Fruit fly (Drosophila melanogaster) whole organism, embryonic: ENCODE results near the gene NimB3.

Source experiments
- Atf-2 ChIP-seq: fragments of 200-800 bp; sonication (Bioruptor generic); optimal IDR thresholded peaks from 2 replicates; lab custom pipeline; 2016; ENCODE audit warnings: missing biosample characterization, missing genetic modification characterization
- CG10274 ChIP-seq: fragments of 200-800 bp; sonication (Bioruptor generic); optimal IDR thresholded peaks from 3 replicates; lab custom pipeline; 2017; ENCODE audit warnings: missing biosample characterization, mild to moderate bottlenecking, missing genetic modification characterization
- CG13424 ChIP-seq: fragments of 200-800 bp; sonication (Bioruptor generic); optimal IDR thresholded peaks from 2 replicates; lab custom pipeline; 2019; ENCODE audit warnings: missing biosample characterization, mild to moderate bottlenecking, missing genetic modification characterization, moderate library complexity
- CG18476 ChIP-seq: fragments of 200-800 bp; sonication (Bioruptor generic); optimal IDR thresholded peaks from 2 replicates; lab custom pipeline; 2016; ENCODE audit warnings: missing biosample characterization, mild to moderate bottlenecking, missing genetic modification characterization
- Fer2 ChIP-seq: fragments of 200-800 bp; sonication (Bioruptor generic); optimal IDR thresholded peaks from 2 replicates; lab custom pipeline; 2018; ENCODE audit warnings: missing biosample characterization, mild to moderate bottlenecking, missing genetic modification characterization, moderate library complexity
- Hr78 ChIP-seq, 2 experiments: fragments of 200-800 bp in 1 of 2; fragments of >200 bp in 1 of 2; sonication (Bioruptor generic) in 1 of 2; optimal IDR thresholded peaks; 2 replicates each; lab custom pipeline; 2017 to 2019; ENCODE audit warnings: missing biosample characterization in 2 of 2, missing genetic modification characterization in 2 of 2, mild to moderate bottlenecking in 1 of 2, moderate library complexity in 1 of 2
- Trl ChIP-seq, 3 experiments: fragments of >200 bp in 2 of 3; fragments of 200-800 bp in 1 of 3; sonication (Bioruptor generic) in 1 of 3; optimal IDR thresholded peaks; 2 replicates in 1 of 3; 3 replicates in 2 of 3; lab custom pipeline; 2016 to 2017; ENCODE audit warnings: missing biosample characterization in 1 of 3, missing genetic modification characterization in 1 of 3
- Xrp1 ChIP-seq: fragments of 200-800 bp; sonication (Bioruptor generic); IDR thresholded peaks from 2 replicates; pipeline ENCODE4 v1.3.6; 2022; ENCODE audit warnings: missing biosample characterization, missing genetic modification characterization
- br ChIP-seq: fragments of >200 bp; optimal IDR thresholded peaks from 2 replicates; lab custom pipeline; 2017
- sim ChIP-seq: fragments of 200-800 bp; sonication (Bioruptor generic); IDR thresholded peaks from 2 replicates; pipeline ENCODE4 v1.3.6; 2022; ENCODE audit warnings: missing biosample characterization, missing genetic modification characterization

DNA sequence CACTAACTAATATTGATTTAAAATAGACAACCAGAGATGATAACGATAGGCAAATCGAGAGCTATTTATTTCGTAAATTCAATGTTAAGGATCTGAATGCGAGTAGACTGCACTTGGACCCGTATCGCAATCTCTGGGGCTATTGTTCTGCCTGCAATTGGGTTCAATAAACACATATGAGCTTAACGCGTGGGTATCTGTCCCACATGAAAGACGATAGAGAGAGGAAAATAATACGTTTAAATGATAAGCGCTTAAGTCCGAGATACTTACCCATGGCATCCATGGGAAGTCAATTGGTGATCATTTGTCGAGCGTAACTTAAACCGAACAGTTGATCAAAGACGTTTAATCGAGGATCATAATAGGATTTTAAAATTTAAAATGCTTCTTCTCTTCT, 12.0 kb upstream of the NimB3 start, which contains the start of gene NimC2:
- no peak for TF ChIP-seq CG13424 (tag; lab: Kevin White, UChicago)
- no peak for TF ChIP-seq CG10274 (GFP tag; lab: Kevin White, UChicago)
- no peak for TF ChIP-seq Fer2
- no peak for TF ChIP-seq Atf-2 (GFP tag; lab: Kevin White, UChicago)
- TF ChIP-seq CG18476 (GFP tag; lab: Kevin White, UChicago): no peak
- no peak for TF ChIP-seq Hr78 (GFP tag; optimal IDR thresholded peaks at IDR 0.05; lab: Kevin White, UChicago)
- TF ChIP-seq Xrp1 (GFP tag; lab: Robert Waterston, UW): no peak
- TF ChIP-seq br: no peak
- TF ChIP-seq sim (GFP tag; lab: Robert Waterston, UW): no peak
- no peak for TF ChIP-seq Trl (optimal IDR thresholded peaks at IDR 0.05; lab: Kevin White, UChicago)
- TF ChIP-seq Trl (GFP tag; optimal IDR thresholded peaks at IDR 0.05; lab: Kevin White, UChicago): no peak
